Worm (Caenorhabditis elegans): Measurements from ENCODE around the gene ent-5.

The ent-5 gene

DNA sequence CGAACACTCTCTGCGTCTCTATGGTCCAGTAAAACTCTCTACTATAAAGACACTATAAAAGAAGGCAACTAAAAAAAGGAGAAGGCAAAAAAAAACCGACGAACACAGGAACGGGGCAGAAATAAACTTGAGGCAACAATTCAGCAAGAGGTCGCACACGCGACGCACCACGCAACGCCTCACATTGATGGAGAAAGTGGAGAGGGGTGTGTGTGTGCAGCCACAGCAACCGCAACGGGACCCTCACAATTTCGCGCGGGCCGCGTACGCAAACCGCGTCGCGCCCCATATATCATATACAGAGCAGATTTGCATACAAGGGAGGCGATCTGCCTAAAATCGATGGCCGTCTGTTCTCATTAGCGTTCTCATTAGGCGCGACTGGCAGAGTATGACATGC is 32.2 kb downstream of the ent-5 start (continued):
- TF ChIP-seq zag-1 (tag; optimal IDR thresholded peaks at IDR 0.05) (no peak), mxl-3 (GFP tag; optimal IDR thresholded peaks at IDR 0.05) (peak; percentile 14), lin-29 (GFP tag; IDR thresholded peaks at IDR 0.05) (no peak), mdt-29 (GFP tag; IDR thresholded peaks at IDR 0.05) (no peak), unc-130 (GFP tag; optimal IDR thresholded peaks at IDR 0.05) (no peak), php-3 (GFP tag; IDR thresholded peaks at IDR 0.05) (0 out of 2 replicates have a peak, but pooled peaks have one; percentile 18), T20F7.1 (GFP tag; optimal IDR thresholded peaks at IDR 0.05) (no peak), vab-7 (GFP tag; IDR thresholded peaks at IDR 0.05) (peak; percentile 25; the same call in 1 of the 2 replicates), zfp-3 (GFP tag; conservative IDR thresholded peaks at IDR 0.05) (no peak), ztf-11 (tag; optimal IDR thresholded peaks at IDR 0.05) (no peak), unc-39 (tag; optimal IDR thresholded peaks at IDR 0.05) (no peak), ceh-62 (tag; optimal IDR thresholded peaks at IDR 0.05) (no peak), pha-4 (GFP tag; IDR thresholded peaks at IDR 0.05) (no peak), pha-4 (tag; optimal IDR thresholded peaks at IDR 0.05) (no peak), cey-2 (tag; optimal IDR thresholded peaks at IDR 0.05; ENCODE audit: borderline replicate concordance, insufficient read depth) (no peak), nhr-237 (tag; optimal IDR thresholded peaks at IDR 0.05) (no peak), D1046.2 (GFP tag; IDR thresholded peaks at IDR 0.05) (no peak), nhr-76 (tag; optimal IDR thresholded peaks at IDR 0.05) (no peak), mep-1 (tag; optimal IDR thresholded peaks at IDR 0.05) (peak; percentile 50), Y105C5A.15 (GFP tag; IDR thresholded peaks at IDR 0.05) (no peak), Y5F2A.4 (GFP tag; optimal IDR thresholded peaks at IDR 0.05) (no peak), ZK337.2 (GFP tag; IDR thresholded peaks at IDR 0.05) (no peak), aly-2 (tag; optimal IDR thresholded peaks at IDR 0.05) (no peak), nhr-11 (tag; optimal IDR thresholded peaks at IDR 0.05) (no peak), mes-2 (tag; optimal IDR thresholded peaks at IDR 0.05; ENCODE audit: poor library complexity, severe bottlenecking) (peak; percentile 30), nhr-102 (tag; optimal IDR thresholded peaks at IDR 0.05) (no peak)

DNA sequence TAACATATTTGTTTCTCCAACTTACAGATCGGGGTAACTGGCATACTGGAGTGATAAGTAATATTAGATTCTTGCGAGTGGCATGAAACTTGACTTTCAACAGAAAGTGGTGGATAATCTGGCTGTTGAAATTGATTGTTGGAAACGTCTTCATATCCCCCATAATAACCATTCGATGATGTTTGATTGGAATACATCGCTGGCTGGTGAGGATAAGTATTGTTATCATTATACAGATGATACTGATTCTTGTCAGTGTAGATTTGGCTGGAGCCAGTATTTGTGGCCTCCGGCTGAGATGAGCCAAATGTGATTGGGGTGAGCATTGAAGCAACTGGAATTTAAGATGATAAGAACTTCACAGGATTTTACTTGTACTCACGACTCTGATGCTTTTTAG is 34.0 kb downstream of the ent-5 start:
- TF ChIP-seq aha-1 (tag) (peak; percentile 97), egl-27 (tag; optimal IDR thresholded peaks at IDR 0.05) (no peak), madf-5 (GFP tag; IDR thresholded peaks at IDR 0.05) (no peak), dpl-1 (GFP tag; optimal IDR thresholded peaks at IDR 0.05) (no peak), pqm-1 (tag; optimal IDR thresholded peaks at IDR 0.05) (no peak)

ce11 chrX:4609635-4610034 is 39.4 kb downstream of the ent-5 start:
- no peak for TF ChIP-seq T20F7.1 (GFP tag; optimal IDR thresholded peaks at IDR 0.05)
- TF ChIP-seq aha-1 (tag): peak; percentile 17

- TF ChIP-seq nhr-237 (tag; optimal IDR thresholded peaks at IDR 0.05) (no peak), mxl-2 (GFP tag; conservative IDR thresholded peaks at IDR 0.05) (no peak), ama-1 (optimal IDR thresholded peaks at IDR 0.05) (no peak), ZK546.5 (tag; optimal IDR thresholded peaks at IDR 0.05) (no peak), mdt-29 (GFP tag; IDR thresholded peaks at IDR 0.05) (no peak), daf-8 (GFP tag; IDR thresholded peaks at IDR 0.05) (no peak), tra-1 (GFP tag; IDR thresholded peaks at IDR 0.05) (no peak), lim-7 (GFP tag; IDR thresholded peaks at IDR 0.05) (peak; percentile 60), nhr-11 (tag; optimal IDR thresholded peaks at IDR 0.05) (no peak), snpc-1.2 (GFP tag; IDR thresholded peaks at IDR 0.05) (peak; percentile 67; the same call in 1 of the 2 replicates), hlh-30 (tag; optimal IDR thresholded peaks at IDR 0.05; ENCODE audit: insufficient read depth) (peak; percentile 15), lin-13 (GFP tag; optimal IDR thresholded peaks at IDR 0.05) (no peak), lin-39 (tag; optimal IDR thresholded peaks at IDR 0.05) (no peak)
Measured at ce11 chrX:4607300-4607699, 41.7 kb downstream of the ent-5 start.
